Worm (Caenorhabditis elegans) whole organism, mixed stage, embryonic: Measurements from ENCODE around the gene vha-5.

Experiments
- M03D4.4 ChIP-seq: sonication (generic microtip); optimal IDR thresholded peaks from 2 replicates; lab custom pipeline; 2017; ENCODE audit warnings: mild to moderate bottlenecking, missing genetic modification characterization, missing compliant biosample characterization
- bed-3 ChIP-seq: fragments of 200-800 bp; sonication (Bioruptor generic); optimal IDR thresholded peaks from 3 replicates; lab custom pipeline; 2018; ENCODE audit warnings: mild to moderate bottlenecking, missing genetic modification characterization, moderate library complexity, missing compliant biosample characterization
- blmp-1 ChIP-seq: fragments of 150-350 bp; optimal IDR thresholded peaks from 2 replicates; lab custom pipeline; 2014; ENCODE audit warnings: missing biosample characterization, missing genetic modification characterization
- ceh-39 ChIP-seq: fragments of 150-350 bp; optimal IDR thresholded peaks from 2 replicates; lab custom pipeline; 2014; ENCODE audit warnings: missing biosample characterization, missing genetic modification characterization
- ceh-43 ChIP-seq: fragments of 200-800 bp; sonication (Bioruptor generic); optimal IDR thresholded peaks from 2 replicates; lab custom pipeline; 2018; ENCODE audit warnings: mild to moderate bottlenecking, missing genetic modification characterization, moderate library complexity, missing compliant biosample characterization
- ces-1 ChIP-seq: fragments of 150-350 bp; optimal IDR thresholded peaks from 2 replicates; lab custom pipeline; 2014; ENCODE audit warnings: missing biosample characterization, missing genetic modification reagents, missing genetic modification characterization
- drap-1 ChIP-seq: fragments of 200-800 bp; sonication (Bioruptor generic); optimal IDR thresholded peaks from 3 replicates; lab custom pipeline; 2018; ENCODE audit warnings: mild to moderate bottlenecking, missing genetic modification characterization, missing compliant biosample characterization
- elt-1 ChIP-seq: sonication (generic microtip); optimal IDR thresholded peaks from 2 replicates; lab custom pipeline; 2017; ENCODE audit warnings: missing genetic modification characterization, mild to moderate bottlenecking, missing compliant biosample characterization, antibody characterized with exemption, moderate library complexity, borderline replicate concordance; ENCODE audit not compliant: insufficient read depth
- elt-3 ChIP-seq: fragments of 150-350 bp; optimal IDR thresholded peaks from 2 replicates; lab custom pipeline; 2014; ENCODE audit warnings: missing biosample characterization, missing genetic modification characterization
- ham-2 ChIP-seq: fragments of 200-800 bp; sonication (Bioruptor generic); optimal IDR thresholded peaks from 2 replicates; lab custom pipeline; 2018; ENCODE audit warnings: mild to moderate bottlenecking, missing genetic modification characterization, missing compliant biosample characterization
- hlh-1 ChIP-seq: fragments of 150-350 bp; optimal IDR thresholded peaks from 2 replicates; lab custom pipeline; 2014; ENCODE audit warnings: missing biosample characterization, missing genetic modification reagents, missing genetic modification characterization
- lin-13 ChIP-seq: fragments of 150-350 bp; optimal IDR thresholded peaks from 2 replicates; lab custom pipeline; 2014; ENCODE audit warnings: missing biosample characterization, missing genetic modification characterization
- lin-32 ChIP-seq: fragments of 200-800 bp; sonication (Bioruptor generic); optimal IDR thresholded peaks from 2 replicates; lab custom pipeline; 2018; ENCODE audit warnings: mild to moderate bottlenecking, missing genetic modification characterization, missing compliant biosample characterization
- lsy-2 ChIP-seq: fragments of 150-350 bp; optimal IDR thresholded peaks from 2 replicates; lab custom pipeline; 2014; ENCODE audit warnings: missing biosample characterization, missing genetic modification characterization
- mab-5 ChIP-seq: fragments of 150-350 bp; optimal IDR thresholded peaks from 2 replicates; lab custom pipeline; 2014; ENCODE audit warnings: missing biosample characterization, missing genetic modification characterization
- nhr-12 ChIP-seq: fragments of 150-350 bp; optimal IDR thresholded peaks from 2 replicates; lab custom pipeline; 2014; ENCODE audit warnings: missing biosample characterization, missing genetic modification characterization
- nhr-2 ChIP-seq: fragments of 150-350 bp; optimal IDR thresholded peaks from 2 replicates; lab custom pipeline; 2014; ENCODE audit warnings: missing biosample characterization, missing genetic modification characterization
- nhr-237 ChIP-seq: fragments of 150-350 bp; optimal IDR thresholded peaks from 2 replicates; lab custom pipeline; 2014; ENCODE audit warnings: missing biosample characterization, missing genetic modification characterization
- nhr-76 ChIP-seq: sonication (generic microtip); optimal IDR thresholded peaks from 2 replicates; lab custom pipeline; 2017; ENCODE audit warnings: missing biosample characterization, missing genetic modification characterization
- pha-4 ChIP-seq: fragments of 150-350 bp; optimal IDR thresholded peaks from 2 replicates; lab custom pipeline; 2018; ENCODE audit warnings: missing biosample characterization, missing genetic modification reagents, missing genetic modification characterization
- sem-2 ChIP-seq: fragments of 200-800 bp; sonication (Bioruptor generic); optimal IDR thresholded peaks from 2 replicates; lab custom pipeline; 2018; ENCODE audit warnings: mild to moderate bottlenecking, missing genetic modification characterization, missing compliant biosample characterization
- snpc-4 ChIP-seq: fragments of 150-350 bp; optimal IDR thresholded peaks from 2 replicates; lab custom pipeline; 2014; ENCODE audit warnings: missing biosample characterization, missing genetic modification characterization
- sptf-1 ChIP-seq: sonication (generic microtip); optimal IDR thresholded peaks from 2 replicates; lab custom pipeline; 2017; ENCODE audit warnings: mild to moderate bottlenecking, missing genetic modification characterization, moderate library complexity, missing compliant biosample characterization
- tbx-8 ChIP-seq: fragments of 200-800 bp; sonication (Bioruptor generic); optimal IDR thresholded peaks from 2 replicates; lab custom pipeline; 2018; ENCODE audit warnings: mild to moderate bottlenecking, missing genetic modification characterization, moderate library complexity, missing compliant biosample characterization
- unc-120 ChIP-seq: sonication (generic microtip); optimal IDR thresholded peaks from 2 replicates; lab custom pipeline; 2017; ENCODE audit warnings: missing genetic modification characterization, missing compliant biosample characterization; ENCODE audit not compliant: poor library complexity, severe bottlenecking
- unc-39 ChIP-seq: fragments of 150-350 bp; optimal IDR thresholded peaks from 2 replicates; lab custom pipeline; 2014; ENCODE audit warnings: missing biosample characterization, missing genetic modification characterization
- unc-62 ChIP-seq: fragments of 150-350 bp; optimal IDR thresholded peaks from 2 replicates; lab custom pipeline; 2014; ENCODE audit warnings: missing biosample characterization, missing genetic modification reagents, missing genetic modification characterization
- zip-8 ChIP-seq: fragments of 150-350 bp; optimal IDR thresholded peaks from 2 replicates; lab custom pipeline; 2014; ENCODE audit warnings: missing biosample characterization, missing genetic modification characterization
- ztf-11 ChIP-seq: fragments of 150-350 bp; optimal IDR thresholded peaks from 2 replicates; lab custom pipeline; 2014; ENCODE audit warnings: missing biosample characterization, missing genetic modification characterization

The vha-5 gene

ce11 chrIV:8303668-8304067 lies at the start of gene vha-5:
Gene vha-5, plus strand, starts transcription at chrIV:8303968.
- TF ChIP-seq ces-1, result no peak
- TF ChIP-seq tbx-8 (GFP tag; lab: Kevin White, UChicago), result no peak
- no peak for TF ChIP-seq nhr-237 (tag; lab: Kevin White, UChicago)
- TF ChIP-seq mab-5 (tag; lab: Kevin White, UChicago), result no peak
- no peak for TF ChIP-seq bed-3 (GFP tag; lab: Kevin White, UChicago)
- TF ChIP-seq blmp-1 (tag; lab: Kevin White, UChicago), result no peak
- no peak for TF ChIP-seq snpc-4
- TF ChIP-seq ceh-43 (GFP tag; lab: Kevin White, UChicago), result no peak
- TF ChIP-seq ceh-39 (tag; lab: Kevin White, UChicago), result no peak
- TF ChIP-seq hlh-1, result no peak
- TF ChIP-seq nhr-12 (tag; lab: Kevin White, UChicago), result no peak
- TF ChIP-seq unc-120, result no peak
- no peak for TF ChIP-seq M03D4.4 (tag; lab: Kevin White, UChicago)
- no peak for TF ChIP-seq elt-3 (tag; lab: Kevin White, UChicago)
- TF ChIP-seq sem-2 (GFP tag; lab: Kevin White, UChicago), result no peak
- TF ChIP-seq lsy-2 (tag; lab: Kevin White, UChicago), result no peak
- TF ChIP-seq drap-1, result no peak

ce11 chrIV:8254193-8254592 lies 49.6 kb upstream of the vha-5 start:
- peak; percentile 16 for TF ChIP-seq elt-1
- TF ChIP-seq ces-1, result no peak

- TF ChIP-seq nhr-237 (tag; lab: Kevin White, UChicago) (no peak), elt-1 (peak; percentile 56), bed-3 (GFP tag; lab: Kevin White, UChicago) (no peak), hlh-1 (no peak)
Measured at ce11 chrIV:8255221-8255620, 48.5 kb upstream of the vha-5 start.

ce11 chrIV:8259904-8260303 lies 43.9 kb upstream of the vha-5 start, which contains the start of gene K07H8.7:
Gene K07H8.7, minus strand, starts transcription at chrIV:8260004.
- no peak for TF ChIP-seq bed-3 (GFP tag; lab: Kevin White, UChicago)
- no peak for TF ChIP-seq nhr-2 (tag; lab: Kevin White, UChicago)
- no peak for TF ChIP-seq sem-2 (GFP tag; lab: Kevin White, UChicago)
- TF ChIP-seq elt-1, result no peak
- TF ChIP-seq M03D4.4 (tag; lab: Kevin White, UChicago), result no peak
- no peak for TF ChIP-seq nhr-12 (tag; lab: Kevin White, UChicago)
- no peak for TF ChIP-seq ces-1
- TF ChIP-seq mab-5 (tag; lab: Kevin White, UChicago), result no peak
- TF ChIP-seq nhr-237 (tag; lab: Kevin White, UChicago), result no peak
- no peak for TF ChIP-seq unc-39 (tag; lab: Kevin White, UChicago)
- TF ChIP-seq drap-1, result no peak
- TF ChIP-seq, all 35 proteins: peak for 0

- no peak for TF ChIP-seq hlh-1
- no peak for TF ChIP-seq unc-62 (GFP tag; lab: Kevin White, UChicago)
- no peak for TF ChIP-seq nhr-237 (tag; lab: Kevin White, UChicago)
- no peak for TF ChIP-seq nhr-2 (tag; lab: Kevin White, UChicago)
- TF ChIP-seq nhr-76, result no peak
- TF ChIP-seq ham-2, result no peak
- no peak for TF ChIP-seq lin-32 (GFP tag; lab: Kevin White, UChicago)
- no peak for TF ChIP-seq ztf-11 (tag; lab: Kevin White, UChicago)
- TF ChIP-seq lin-13 (tag; lab: Kevin White, UChicago), result no peak
- TF ChIP-seq pha-4 (tag; lab: Kevin White, UChicago), result no peak
- no peak for TF ChIP-seq sptf-1 (tag; lab: Kevin White, UChicago)
- TF ChIP-seq drap-1, result no peak
- TF ChIP-seq sem-2 (GFP tag; lab: Kevin White, UChicago), result no peak
- TF ChIP-seq blmp-1 (tag; lab: Kevin White, UChicago), result no peak
- no peak for TF ChIP-seq unc-120
- TF ChIP-seq elt-3 (tag; lab: Kevin White, UChicago), result no peak
- TF ChIP-seq nhr-12 (tag; lab: Kevin White, UChicago), result no peak
- no peak for TF ChIP-seq zip-8
- TF ChIP-seq snpc-4, result no peak
Measured at ce11 chrIV:8260848-8261638, 42.7 kb upstream of the vha-5 start, which contains the start of gene vit-6. Gene vit-6, plus strand, starts transcription at chrIV:8261157.
